Worm (Caenorhabditis elegans): ENCODE measurements around the gene znf-622.

znf-622 gene

DNA sequence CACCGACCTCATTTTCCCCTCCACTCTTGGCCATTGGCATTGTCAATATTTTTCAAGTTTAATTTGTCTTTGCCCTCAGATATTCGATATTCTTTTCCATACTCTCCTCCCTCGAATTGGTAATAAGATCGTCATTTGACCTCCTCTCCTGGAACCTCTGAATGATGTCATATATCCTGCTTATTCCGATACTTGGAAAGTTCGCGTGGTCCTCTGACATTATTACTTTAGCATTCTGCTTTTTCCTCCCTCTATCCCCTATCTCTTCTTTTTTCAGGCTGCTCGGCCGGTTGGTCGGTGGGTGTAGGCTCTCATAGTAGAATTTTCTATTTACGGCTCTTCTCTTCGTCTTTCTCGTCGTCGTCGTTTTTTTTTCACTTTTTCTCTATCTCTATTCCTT is 29.0 kb upstream of the znf-622 start:
- TF ChIP-seq ref-2 (tag; optimal IDR thresholded peaks at IDR 0.05) (no peak), unc-86 (tag; optimal IDR thresholded peaks at IDR 0.05) (no peak), che-1 (tag; optimal IDR thresholded peaks at IDR 0.05) (no peak), unc-42 (tag; optimal IDR thresholded peaks at IDR 0.05) (peak; percentile 67)

DNA sequence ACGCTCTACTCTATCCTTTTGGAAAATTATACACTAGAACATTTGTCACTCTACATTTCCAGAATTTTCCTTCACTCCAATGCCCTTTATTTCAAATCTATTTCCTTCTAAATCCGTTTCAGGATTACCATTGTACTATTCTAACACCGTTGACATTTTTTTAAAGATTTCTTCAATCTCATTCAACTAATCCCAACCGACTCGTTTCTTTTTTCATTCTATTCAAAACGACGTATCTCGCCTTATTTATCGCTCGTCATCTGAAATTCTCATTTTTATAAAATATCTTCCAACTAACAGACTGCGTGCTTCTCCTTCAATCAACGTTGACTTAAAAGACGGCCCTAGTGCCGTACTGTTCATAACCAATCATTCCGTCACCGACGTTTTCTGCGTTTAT is 28.4 kb upstream of the znf-622 start, which contains the start of gene akap-1:
Gene akap-1, plus strand, starts transcription at position 301 of the 400 bp plus-strand sequence.
- TF ChIP-seq tbx-7 (tag; optimal IDR thresholded peaks at IDR 0.05) (no peak), lin-11 (tag; optimal IDR thresholded peaks at IDR 0.05) (no peak), pax-1 (tag; optimal IDR thresholded peaks at IDR 0.05) (no peak), madf-2 (tag; optimal IDR thresholded peaks at IDR 0.05) (no peak), pha-2 (tag; optimal IDR thresholded peaks at IDR 0.05) (no peak), odd-2 (tag; optimal IDR thresholded peaks at IDR 0.05) (no peak), fkh-10 (GFP tag; optimal IDR thresholded peaks at IDR 0.05) (no peak), sox-2 (GFP tag; IDR thresholded peaks at IDR 0.05) (no peak)

DNA sequence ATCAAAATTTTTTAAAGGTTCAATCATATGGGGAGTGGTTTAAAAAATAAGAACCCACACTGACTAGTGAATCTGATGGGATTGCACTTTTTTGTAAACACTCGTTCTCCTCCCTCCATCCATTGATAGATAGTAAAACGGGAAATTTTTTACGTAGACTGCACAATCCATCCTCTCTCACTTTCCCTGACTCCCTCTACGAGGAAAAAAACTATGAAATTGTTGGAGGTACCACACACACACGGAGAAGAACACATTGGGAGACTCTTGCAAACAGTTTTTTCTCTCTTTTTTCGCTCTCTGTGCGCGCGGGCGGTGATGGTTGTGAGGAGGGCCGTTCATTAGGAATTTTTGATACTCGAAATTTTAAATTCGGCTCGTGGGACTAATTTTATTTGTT is 26.1 kb upstream of the znf-622 start:
- TF ChIP-seq hlh-8 (tag; optimal IDR thresholded peaks at IDR 0.05) (no peak), ref-2 (tag; optimal IDR thresholded peaks at IDR 0.05) (no peak), sox-4 (tag; optimal IDR thresholded peaks at IDR 0.05) (no peak), ceh-14 (tag; optimal IDR thresholded peaks at IDR 0.05) (no peak), ceh-18 (tag; optimal IDR thresholded peaks at IDR 0.05) (no peak), madf-2 (tag; optimal IDR thresholded peaks at IDR 0.05) (no peak), hlh-15 (tag; optimal IDR thresholded peaks at IDR 0.05) (no peak), lin-11 (tag; optimal IDR thresholded peaks at IDR 0.05) (no peak), C38D4.7 (GFP tag; optimal IDR thresholded peaks at IDR 0.05) (no peak), ztf-16 (tag; optimal IDR thresholded peaks at IDR 0.05) (no peak), lim-6 (tag; optimal IDR thresholded peaks at IDR 0.05) (no peak), elt-4 (tag; optimal IDR thresholded peaks at IDR 0.05) (no peak), mec-3 (tag; optimal IDR thresholded peaks at IDR 0.05; ENCODE audit: borderline replicate concordance) (no peak), syd-9 (tag; optimal IDR thresholded peaks at IDR 0.05) (no peak), nhr-232 (tag; optimal IDR thresholded peaks at IDR 0.05) (no peak), pha-4 (tag; optimal IDR thresholded peaks at IDR 0.05) (no peak)

DNA sequence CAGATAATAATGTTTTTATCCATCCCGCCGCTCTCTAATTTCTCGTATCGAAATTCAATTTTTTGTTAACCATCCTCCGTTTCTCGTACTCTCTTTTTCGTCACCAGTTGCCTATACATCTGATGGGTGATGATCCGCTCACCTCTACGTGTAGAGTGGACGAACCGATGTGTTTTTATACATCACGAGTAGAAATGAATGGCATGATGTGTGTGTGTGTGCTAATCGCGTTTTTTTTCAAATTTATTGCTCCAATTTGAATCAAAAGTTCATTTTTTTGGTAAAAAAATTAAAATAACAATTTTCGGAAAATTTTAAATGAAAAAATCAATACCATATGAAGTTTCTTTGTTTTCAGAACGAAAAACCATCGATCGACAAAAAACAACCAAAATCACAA is 25.4 kb upstream of the znf-622 start:
- no peak for TF ChIP-seq ceh-14 (tag; optimal IDR thresholded peaks at IDR 0.05)
- TF ChIP-seq ama-1 (optimal IDR thresholded peaks at IDR 0.05): no peak
- no peak for TF ChIP-seq K09A11.1 (tag; optimal IDR thresholded peaks at IDR 0.05; ENCODE audit: insufficient read depth)
- no peak for TF ChIP-seq ztf-16 (tag; optimal IDR thresholded peaks at IDR 0.05)
- no peak for TF ChIP-seq ceh-19 (GFP tag; optimal IDR thresholded peaks at IDR 0.05)
- TF ChIP-seq ceh-18 (tag; optimal IDR thresholded peaks at IDR 0.05): no peak
- no peak for TF ChIP-seq K02D7.2 (tag; optimal IDR thresholded peaks at IDR 0.05)
- TF ChIP-seq nfya-1 (tag; optimal IDR thresholded peaks at IDR 0.05): no peak

DNA sequence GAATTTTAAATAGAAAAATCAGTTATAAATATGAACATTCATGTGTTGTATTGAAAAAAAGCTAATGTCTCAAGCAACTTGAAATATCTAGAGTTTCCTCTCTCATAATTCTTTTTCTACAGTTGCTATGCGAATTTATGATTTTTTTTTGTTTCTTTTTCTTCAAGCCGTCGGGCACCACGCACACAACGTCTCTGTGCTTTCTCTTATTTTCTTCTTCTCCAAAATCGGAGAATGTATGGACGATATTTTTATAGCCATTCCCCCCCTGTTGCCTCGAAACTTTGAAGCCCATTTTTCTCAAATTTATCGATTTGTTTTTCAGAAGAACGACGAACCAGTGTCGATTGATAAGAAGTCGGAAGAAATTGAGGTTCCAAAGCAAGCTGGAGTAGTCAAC is 24.7 kb upstream of the znf-622 start:
- TF ChIP-seq sox-2 (GFP tag; IDR thresholded peaks at IDR 0.05) (no peak), hlh-30 (tag; optimal IDR thresholded peaks at IDR 0.05; ENCODE audit: insufficient read depth) (no peak), npax-4 (tag; optimal IDR thresholded peaks at IDR 0.05) (no peak), ceh-48 (tag; optimal IDR thresholded peaks at IDR 0.05) (no peak), tbx-7 (tag; optimal IDR thresholded peaks at IDR 0.05) (no peak), ceh-45 (GFP tag; IDR thresholded peaks at IDR 0.05) (no peak), sox-4 (tag; optimal IDR thresholded peaks at IDR 0.05) (no peak), ceh-31 (tag; optimal IDR thresholded peaks at IDR 0.05) (no peak), K02D7.2 (tag; optimal IDR thresholded peaks at IDR 0.05) (no peak)

Data from whole organism, late embryonic.